Fruit fly (Drosophila melanogaster) whole organism, embryonic: ENCODE data around the gene Ekar.

Experiments used
- Atf-2 ChIP-seq: fragments of 200-800 bp; sonication (Bioruptor generic); optimal IDR thresholded peaks from 2 replicates; lab custom pipeline; 2016; ENCODE audit warnings: missing biosample characterization, missing genetic modification characterization
- Atf6 ChIP-seq: fragments of 200-800 bp; sonication (Bioruptor generic); IDR thresholded peaks from 2 replicates; pipeline ENCODE4 v1.3.6; 2022; ENCODE audit warnings: missing biosample characterization, missing genetic modification characterization
- BtbVII ChIP-seq: fragments of 200-800 bp; sonication (Bioruptor generic); optimal IDR thresholded peaks from 3 replicates; lab custom pipeline; 2017; ENCODE audit warnings: missing biosample characterization, mild to moderate bottlenecking, missing genetic modification characterization
- CG10321 ChIP-seq: fragments of 200-800 bp; sonication (Bioruptor generic); IDR thresholded peaks from 2 replicates; pipeline ENCODE4 v1.3.6; 2022; ENCODE audit warnings: missing biosample characterization, missing genetic modification characterization
- CG12769 ChIP-seq: fragments of 200-800 bp; sonication (Bioruptor generic); optimal IDR thresholded peaks from 2 replicates; lab custom pipeline; 2019; ENCODE audit warnings: missing biosample characterization, mild to moderate bottlenecking, missing genetic modification characterization, moderate library complexity
- CG13287 ChIP-seq: fragments of 200-800 bp; sonication (Bioruptor generic); IDR thresholded peaks from 2 replicates; pipeline ENCODE4 v1.3.6; 2022; ENCODE audit warnings: missing biosample characterization, missing genetic modification characterization; ENCODE audit not compliant: partially characterized antibody
- CG13296 ChIP-seq: fragments of 200-800 bp; sonication (Bioruptor generic); optimal IDR thresholded peaks from 3 replicates; lab custom pipeline; 2018; ENCODE audit warnings: missing biosample characterization, mild to moderate bottlenecking, missing genetic modification characterization
- CG13424 ChIP-seq: fragments of 200-800 bp; sonication (Bioruptor generic); optimal IDR thresholded peaks from 2 replicates; lab custom pipeline; 2019; ENCODE audit warnings: missing biosample characterization, mild to moderate bottlenecking, missing genetic modification characterization, moderate library complexity
- CG14441 ChIP-seq: fragments of 200-800 bp; sonication (Bioruptor generic); IDR thresholded peaks from 2 replicates; pipeline ENCODE4 v1.3.6; 2022; ENCODE audit warnings: missing biosample characterization, missing genetic modification characterization
- CG15011 ChIP-seq: fragments of 200-800 bp; sonication (Bioruptor generic); optimal IDR thresholded peaks from 3 replicates; lab custom pipeline; 2018; ENCODE audit warnings: missing biosample characterization, mild to moderate bottlenecking, missing genetic modification characterization
- CG15073 ChIP-seq: fragments of 200-800 bp; sonication (Bioruptor generic); optimal IDR thresholded peaks from 2 replicates; lab custom pipeline; 2016; ENCODE audit warnings: missing biosample characterization, missing genetic modification characterization
- CG17912 ChIP-seq: fragments of 200-800 bp; sonication (Bioruptor generic); optimal IDR thresholded peaks from 2 replicates; lab custom pipeline; 2018; ENCODE audit warnings: missing biosample characterization, mild to moderate bottlenecking, missing genetic modification characterization
- CG18262 ChIP-seq: fragments of 200-800 bp; optimal IDR thresholded peaks from 3 replicates; lab custom pipeline; 2019; ENCODE audit warnings: missing biosample characterization, mild to moderate bottlenecking, missing genetic modification characterization, moderate library complexity
- CG18599 ChIP-seq: fragments of 200-800 bp; sonication (Bioruptor generic); optimal IDR thresholded peaks from 3 replicates; lab custom pipeline; 2017; ENCODE audit warnings: missing biosample characterization, missing genetic modification characterization, mild to moderate bottlenecking, moderate library complexity, missing genetic modification reagents
- CG2199 ChIP-seq: fragments of 200-800 bp; sonication (Bioruptor generic); IDR thresholded peaks from 3 replicates; pipeline ENCODE4 v1.3.6; 2022; ENCODE audit warnings: missing biosample characterization, missing genetic modification characterization
- CG3407 ChIP-seq: fragments of 200-800 bp; sonication (Bioruptor generic); optimal IDR thresholded peaks from 2 replicates; lab custom pipeline; 2018; ENCODE audit warnings: missing biosample characterization, mild to moderate bottlenecking, missing genetic modification characterization
- CG4424 ChIP-seq: fragments of 200-800 bp; sonication (Bioruptor generic); optimal IDR thresholded peaks from 3 replicates; lab custom pipeline; 2016; ENCODE audit warnings: missing biosample characterization, missing genetic modification characterization
- CG4820 ChIP-seq: fragments of 200-800 bp; sonication (Bioruptor generic); optimal IDR thresholded peaks from 3 replicates; lab custom pipeline; 2016; ENCODE audit warnings: missing biosample characterization, missing genetic modification characterization
- CG6813 ChIP-seq: fragments of 200-800 bp; sonication (Bioruptor generic); optimal IDR thresholded peaks from 2 replicates; lab custom pipeline; 2017; ENCODE audit warnings: missing biosample characterization, missing genetic modification characterization, mild to moderate bottlenecking, moderate library complexity, missing genetic modification reagents
- CG7556 ChIP-seq: fragments of 200-800 bp; sonication (Bioruptor generic); optimal IDR thresholded peaks from 2 replicates; lab custom pipeline; 2017; ENCODE audit warnings: missing biosample characterization, mild to moderate bottlenecking, missing genetic modification characterization
- CG8765 ChIP-seq: fragments of 200-800 bp; sonication (Bioruptor generic); IDR thresholded peaks from 2 replicates; pipeline ENCODE4 v1.3.6; 2022; ENCODE audit warnings: missing biosample characterization, missing genetic modification characterization
- CTCF ChIP-seq: fragments of 200-800 bp; sonication (Bioruptor generic); optimal IDR thresholded peaks from 2 replicates; lab custom pipeline; 2017; ENCODE audit warnings: missing biosample characterization, mild to moderate bottlenecking, missing genetic modification characterization, moderate library complexity
- Fer3 ChIP-seq: fragments of 200-800 bp; sonication (Bioruptor generic); optimal IDR thresholded peaks from 2 replicates; lab custom pipeline; 2018; ENCODE audit warnings: missing biosample characterization, mild to moderate bottlenecking, missing genetic modification characterization, moderate library complexity
- Gug ChIP-seq: fragments of 200-800 bp; sonication (Bioruptor generic); IDR thresholded peaks from 4 replicates; pipeline ENCODE4 v1.3.6; 2022; ENCODE audit warnings: missing biosample characterization, missing genetic modification characterization
- Hand ChIP-seq: fragments of 200-800 bp; sonication (Bioruptor generic); optimal IDR thresholded peaks from 2 replicates; lab custom pipeline; 2017; ENCODE audit warnings: mild to moderate bottlenecking, missing biosample characterization, missing genetic modification reagents, missing genetic modification characterization
- Lim3 ChIP-seq: fragments of 200-800 bp; sonication (Bioruptor generic); IDR thresholded peaks from 2 replicates; pipeline ENCODE4 v1.3.6; 2022; ENCODE audit warnings: missing biosample characterization, missing genetic modification characterization
- MESR4 ChIP-seq: fragments of 200-800 bp; sonication (Bioruptor generic); optimal IDR thresholded peaks from 2 replicates; lab custom pipeline; 2018; ENCODE audit warnings: missing biosample characterization, mild to moderate bottlenecking, missing genetic modification characterization, moderate library complexity
- Meics ChIP-seq: fragments of 200-800 bp; sonication (Bioruptor generic); optimal IDR thresholded peaks from 2 replicates; lab custom pipeline; 2017; ENCODE audit warnings: missing biosample characterization, mild to moderate bottlenecking, missing genetic modification characterization
- Mes4 ChIP-seq: fragments of 200-800 bp; sonication (Bioruptor generic); optimal IDR thresholded peaks from 2 replicates; lab custom pipeline; 2016; ENCODE audit warnings: missing biosample characterization, missing genetic modification characterization
- Myb ChIP-seq: fragments of 200-800 bp; sonication (Bioruptor generic); optimal IDR thresholded peaks from 2 replicates; lab custom pipeline; 2016; ENCODE audit warnings: missing biosample characterization, missing genetic modification characterization
- Opbp ChIP-seq: fragments of 200-800 bp; sonication (Bioruptor generic); IDR thresholded peaks from 3 replicates; pipeline ENCODE4 v1.3.6; 2022; ENCODE audit warnings: missing biosample characterization, missing genetic modification characterization; ENCODE audit not compliant: partially characterized antibody
- Pdp1 ChIP-seq, 2 experiments: fragments of 200-800 bp; sonication (Bioruptor generic); optimal IDR thresholded peaks; 3 replicates each; lab custom pipeline; 2016; ENCODE audit warnings: missing biosample characterization in 2 of 2, missing genetic modification characterization in 2 of 2, mild to moderate bottlenecking in 1 of 2, moderate library complexity in 1 of 2
- YL-1 ChIP-seq: fragments of 200-800 bp; sonication (Bioruptor generic); optimal IDR thresholded peaks from 3 replicates; lab custom pipeline; 2017; ENCODE audit warnings: missing biosample characterization, mild to moderate bottlenecking, missing genetic modification characterization
- aop ChIP-seq: fragments of 200-800 bp; sonication (Bioruptor generic); IDR thresholded peaks from 2 replicates; pipeline ENCODE4 v1.3.6; 2022; ENCODE audit warnings: missing biosample characterization, missing genetic modification characterization
- br ChIP-seq: fragments of >200 bp; optimal IDR thresholded peaks from 2 replicates; lab custom pipeline; 2017
- chn ChIP-seq: fragments of 200-800 bp; sonication (Bioruptor generic); optimal IDR thresholded peaks from 2 replicates; lab custom pipeline; 2016; ENCODE audit warnings: missing biosample characterization, missing genetic modification characterization
- corto ChIP-seq: fragments of 200-800 bp; sonication (Bioruptor generic); optimal IDR thresholded peaks from 2 replicates; lab custom pipeline; 2016; ENCODE audit warnings: missing biosample characterization, mild to moderate bottlenecking, missing genetic modification characterization, moderate library complexity
- crc ChIP-seq: fragments of 200-800 bp; sonication (Bioruptor generic); optimal IDR thresholded peaks from 2 replicates; lab custom pipeline; 2016; ENCODE audit warnings: missing biosample characterization, missing genetic modification characterization
- fd3F ChIP-seq: fragments of 200-800 bp; sonication (Bioruptor generic); optimal IDR thresholded peaks from 2 replicates; lab custom pipeline; 2018; ENCODE audit warnings: missing biosample characterization, mild to moderate bottlenecking, missing genetic modification characterization, moderate library complexity
- gcm ChIP-seq: fragments of 200-800 bp; sonication (Bioruptor generic); optimal IDR thresholded peaks from 2 replicates; lab custom pipeline; 2019; ENCODE audit warnings: missing biosample characterization, mild to moderate bottlenecking, missing genetic modification characterization, moderate library complexity
- lmd ChIP-seq: fragments of 200-800 bp; sonication (Bioruptor generic); IDR thresholded peaks from 2 replicates; pipeline ENCODE4 v1.3.6; 2022; ENCODE audit warnings: missing biosample characterization, missing genetic modification characterization
- sens ChIP-seq: fragments of 200-800 bp; sonication (Bioruptor generic); peaks from one replicate; lab custom pipeline; 2016; ENCODE audit warnings: missing biosample characterization, missing genetic modification characterization
- stwl ChIP-seq: fragments of 200-800 bp; sonication (Bioruptor generic); optimal IDR thresholded peaks from 3 replicates; lab custom pipeline; 2018; ENCODE audit warnings: missing biosample characterization, mild to moderate bottlenecking, missing genetic modification characterization, moderate library complexity
- zfh1 ChIP-seq: fragments of 200-800 bp; sonication (Bioruptor generic); IDR thresholded peaks from 3 replicates; pipeline ENCODE4 v1.3.6; 2022; ENCODE audit warnings: missing biosample characterization, missing genetic modification characterization

The Ekar gene

dm6 chr4:663055-663670 is 16.8 kb upstream of the Ekar start, which contains the start of the genes CG46466 and Slip1 (continued):
- TF ChIP-seq Meics (GFP tag; lab: Kevin White, UChicago), result peak; percentile 22
- peak; percentile 37 for TF ChIP-seq CG4820 (GFP tag; lab: Kevin White, UChicago)

dm6 chr4:662101-662500 is 15.7 kb upstream of the Ekar start:
- TF ChIP-seq Myb (GFP tag; lab: Kevin White, UChicago) (no peak), gcm (GFP tag; lab: Kevin White, UChicago) (peak; percentile 68), MESR4 (GFP tag; lab: Kevin White, UChicago) (peak; percentile 5), CG2199 (GFP tag; lab: Robert Waterston, UW) (peak; percentile 10; the same call in 1 of the 3 replicates), Pdp1 (GFP tag; optimal IDR thresholded peaks at IDR 0.05; lab: Kevin White, UChicago) (peak in 1 of 2 experiments; percentile 31), YL-1 (GFP tag; lab: Kevin White, UChicago) (no peak), sens (GFP tag; lab: Kevin White, UChicago) (peak; percentile 71), CG12769 (tag; lab: Kevin White, UChicago) (peak; percentile 26)

dm6 chr4:659884-660846 is 13.8 kb upstream of the Ekar start, which contains the start of gene gw:
TSS of gene gw (minus strand) at chr4:660608.
- TF ChIP-seq CG15011 (GFP tag; lab: Kevin White, UChicago), result peak; percentile 63
- TF ChIP-seq CG13424, result peak; percentile 86
- peak; percentile 58 for TF ChIP-seq BtbVII (GFP tag; lab: Kevin White, UChicago)
- peak; percentile 93 for TF ChIP-seq CG10321 (GFP tag; lab: Robert Waterston, UW)
- peak; percentile 79 for TF ChIP-seq Fer3 (tag; lab: Kevin White, UChicago)
- peak; percentile 79 for TF ChIP-seq chn
- TF ChIP-seq CG15073 (GFP tag; lab: Kevin White, UChicago), result no peak
- TF ChIP-seq stwl (tag; lab: Kevin White, UChicago), result peak; percentile 18
- peak; percentile 34 for TF ChIP-seq Myb (GFP tag; lab: Kevin White, UChicago)
- no peak for TF ChIP-seq CG6813 (GFP tag; lab: Kevin White, UChicago)
- peak; percentile 27; the same call in 1 of the 2 replicates for TF ChIP-seq CG13287 (GFP tag; lab: Robert Waterston, UW)
- no peak for TF ChIP-seq corto (GFP tag; lab: Kevin White, UChicago)
- TF ChIP-seq Atf-2, result peak; percentile 72
- no peak for TF ChIP-seq CG8765 (GFP tag; lab: Robert Waterston, UW)
- TF ChIP-seq Hand (GFP tag; lab: Kevin White, UChicago), result no peak
- peak; percentile 74 for TF ChIP-seq Atf6 (GFP tag; lab: Robert Waterston, UW)
- TF ChIP-seq zfh1, result no peak; the same call in 1 of the 3 replicates
- no peak; the same call in 1 of the 3 replicates for TF ChIP-seq Opbp (GFP tag; lab: Robert Waterston, UW)
- TF ChIP-seq CG14441 (GFP tag; lab: Robert Waterston, UW), result peak; percentile 67
- peak; percentile 50; the same call in 3 of the 4 replicates for TF ChIP-seq Gug (GFP tag; lab: Robert Waterston, UW)
- peak; percentile 24 for TF ChIP-seq Mes4
- TF ChIP-seq CG4424, result peak; percentile 84
- TF ChIP-seq fd3F (GFP tag; lab: Kevin White, UChicago), result peak; percentile 78
- peak; percentile 40 for TF ChIP-seq CTCF (GFP tag; lab: Kevin White, UChicago)
- no peak for TF ChIP-seq br
- TF ChIP-seq CG18599 (GFP tag; lab: Kevin White, UChicago), result no peak
- peak; percentile 69 for TF ChIP-seq CG3407 (GFP tag; lab: Kevin White, UChicago)
- TF ChIP-seq CG13296 (GFP tag; lab: Kevin White, UChicago), result peak; percentile 69
- peak; percentile 80 for TF ChIP-seq CG18262 (tag; lab: Kevin White, UChicago)
- TF ChIP-seq CG17912 (GFP tag; lab: Kevin White, UChicago), result peak; percentile 22
- no peak for TF ChIP-seq aop (GFP tag; lab: Robert Waterston, UW)
- peak; percentile 63 for TF ChIP-seq crc (GFP tag; lab: Kevin White, UChicago)
- TF ChIP-seq lmd, result no peak
- TF ChIP-seq Lim3 (GFP tag; lab: Robert Waterston, UW), result no peak
- peak; percentile 86 for TF ChIP-seq CG7556
